Fruit fly (Drosophila melanogaster): ENCODE measurements around the gene CG33223.

- no peak for TF ChIP-seq sna (GFP tag; IDR thresholded peaks at IDR 0.05; ENCODE audit: partially characterized antibody)
- TF ChIP-seq Sin3A (optimal IDR thresholded peaks at IDR 0.05), result no peak
- no peak for TF ChIP-seq insv (GFP tag; optimal IDR thresholded peaks at IDR 0.05)
- no peak for TF ChIP-seq CG5953 (GFP tag; IDR thresholded peaks at IDR 0.05)
- TF ChIP-seq Hr3 (GFP tag; optimal IDR thresholded peaks at IDR 0.05), result no peak
- no peak for TF ChIP-seq CG34376 (GFP tag; optimal IDR thresholded peaks at IDR 0.05)
- TF ChIP-seq pan (optimal IDR thresholded peaks at IDR 0.05), result no peak
- no peak for TF ChIP-seq pan (GFP tag; optimal IDR thresholded peaks at IDR 0.05 in 1 of 2, IDR thresholded peaks at IDR 0.05 in 1 of 2)
- no peak for TF ChIP-seq CG31388 (GFP tag; optimal IDR thresholded peaks at IDR 0.05)
Measured at dm6 chrX:8473339-8473887, 10.3 kb downstream of the CG33223 start, which contains the start of gene Cp7Fb.
